Fruit fly (Drosophila melanogaster) S2 (cell line): ENCODE results near the gene ATPsynCF6.
A peak's percentile ranks its signal among the peaks of the same experiment; 100 is the strongest.

Experiments
- CG8478 ChIP-seq: fragments of >200 bp; optimal IDR thresholded peaks from 2 replicates; lab custom pipeline; 2018
- CTCF ChIP-seq, 2 experiments: fragments of >200 bp; optimal IDR thresholded peaks; 2 replicates each; lab custom pipeline; 2018

- TF ChIP-seq CG8478 (lab: Kevin White, UChicago) (no peak), CTCF (optimal IDR thresholded peaks at IDR 0.05; lab: Kevin White, UChicago) (peak; percentile 74 to 93)
These were observed 24.6 kb downstream of the ATPsynCF6 start for dm6 chr3R:23331280-23331679.
